Worm (Caenorhabditis elegans): Measurements from ENCODE around the gene pqn-41.
A peak's percentile ranks its signal among the peaks of the same experiment; 100 is the strongest.

pqn-41 gene

DNA sequence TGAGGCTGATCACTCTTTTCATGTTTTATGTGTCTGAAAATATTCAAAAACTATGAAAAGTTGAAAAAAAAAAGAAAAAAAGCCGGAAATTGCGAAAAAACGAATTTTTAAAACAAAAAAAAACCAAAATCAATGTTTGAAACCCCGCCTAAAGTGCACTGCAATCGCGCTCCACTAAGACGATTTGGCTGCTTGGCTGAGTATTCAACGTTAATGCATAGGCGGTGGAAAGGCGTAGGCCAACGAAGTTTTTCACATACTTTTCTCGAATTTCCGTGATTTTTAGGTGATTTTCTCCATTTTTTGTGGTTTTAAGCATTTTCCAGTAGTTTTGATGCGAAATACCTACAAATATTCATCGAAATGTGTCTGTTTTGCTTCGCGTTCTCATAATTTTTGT is 44.5 kb downstream of the pqn-41 start, which contains the start of the genes polh-1 and rps-22 (continued):
- no peak for TF ChIP-seq snpc-1.2 (GFP tag; IDR thresholded peaks at IDR 0.05)
- TF ChIP-seq mdl-1 (tag; optimal IDR thresholded peaks at IDR 0.05): peak in 1 of 2 experiments; percentile 19
- no peak for TF ChIP-seq unc-39 (tag; optimal IDR thresholded peaks at IDR 0.05)
- no peak for TF ChIP-seq dmd-9 (GFP tag; IDR thresholded peaks at IDR 0.05)
- TF ChIP-seq ceh-62 (tag; optimal IDR thresholded peaks at IDR 0.05): no peak
- peak; percentile 68 for TF ChIP-seq lin-15B (tag; optimal IDR thresholded peaks at IDR 0.05)
- TF ChIP-seq daf-12 (tag; optimal IDR thresholded peaks at IDR 0.05): no peak
- TF ChIP-seq daf-8 (GFP tag; IDR thresholded peaks at IDR 0.05): no peak
- peak; percentile 92 for TF ChIP-seq dve-1 (tag; optimal IDR thresholded peaks at IDR 0.05; ENCODE audit: insufficient read depth)
- no peak for TF ChIP-seq nhr-102 (tag; optimal IDR thresholded peaks at IDR 0.05)
- TF ChIP-seq ztf-7 (tag; optimal IDR thresholded peaks at IDR 0.05): no peak
- TF ChIP-seq lin-1 (GFP tag; IDR thresholded peaks at IDR 0.05): peak; percentile 54; the same call in 1 of the 2 replicates
- TF ChIP-seq lin-29 (GFP tag; IDR thresholded peaks at IDR 0.05): no peak
- TF ChIP-seq madf-5 (GFP tag; IDR thresholded peaks at IDR 0.05): no peak
- no peak for TF ChIP-seq egl-43 (GFP tag; IDR thresholded peaks at IDR 0.05)
- peak; percentile 67 for TF ChIP-seq ama-1 (optimal IDR thresholded peaks at IDR 0.05)
- TF ChIP-seq ctbp-1 (GFP tag; IDR thresholded peaks at IDR 0.05): 0 out of 2 replicates have a peak, but pooled peaks have one; percentile 25
- no peak for TF ChIP-seq F10B5.3 (tag; optimal IDR thresholded peaks at IDR 0.05)
- TF ChIP-seq set-16 (GFP tag; IDR thresholded peaks at IDR 0.05): no peak
- no peak for TF ChIP-seq zip-11 (GFP tag; IDR thresholded peaks at IDR 0.05)
- TF ChIP-seq ceh-82 (tag; optimal IDR thresholded peaks at IDR 0.05): no peak
- no peak for TF ChIP-seq snpc-4 (tag; optimal IDR thresholded peaks at IDR 0.05)
- TF ChIP-seq Y105C5A.15 (GFP tag; IDR thresholded peaks at IDR 0.05): no peak
- peak; percentile 98 for TF ChIP-seq dpl-1 (GFP tag; optimal IDR thresholded peaks at IDR 0.05)
- no peak for TF ChIP-seq ZK337.2 (GFP tag; IDR thresholded peaks at IDR 0.05)
- TF ChIP-seq lin-13 (GFP tag; optimal IDR thresholded peaks at IDR 0.05): peak; percentile 95
- no peak for TF ChIP-seq nhr-42 (GFP tag; IDR thresholded peaks at IDR 0.05)
- TF ChIP-seq pqm-1 (tag; optimal IDR thresholded peaks at IDR 0.05): peak; percentile 19
- TF ChIP-seq egl-27 (tag; optimal IDR thresholded peaks at IDR 0.05): no peak

DNA sequence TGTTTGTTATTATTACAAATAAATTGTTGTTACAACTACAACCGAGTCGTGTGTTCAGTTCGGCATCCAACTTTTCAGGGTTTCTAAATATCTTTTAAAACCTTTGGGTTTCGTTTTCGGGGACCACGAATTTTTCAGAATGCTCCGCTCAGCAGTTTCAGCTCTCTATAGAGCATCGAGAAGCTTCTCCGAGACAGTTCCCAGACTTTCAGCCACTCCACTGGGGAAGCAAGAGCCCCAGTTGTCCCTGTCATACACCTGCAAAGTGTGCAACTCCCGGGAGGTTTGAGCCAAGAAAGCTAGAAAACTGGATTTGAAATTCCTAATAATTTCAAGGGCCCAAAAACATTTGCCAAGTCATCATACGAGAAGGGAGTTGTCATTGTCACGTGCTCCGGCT is 45.6 kb downstream of the pqn-41 start, which contains the start of gene F53A3.7:
Gene F53A3.7, plus strand, starts transcription at position 139 of the 400 bp plus-strand sequence.
- TF ChIP-seq daf-12 (tag; optimal IDR thresholded peaks at IDR 0.05): no peak
- TF ChIP-seq Y105C5A.15 (GFP tag; IDR thresholded peaks at IDR 0.05): peak; percentile 67; the same call in 1 of the 2 replicates
- no peak for TF ChIP-seq ceh-20 (GFP tag; IDR thresholded peaks at IDR 0.05)
- no peak for TF ChIP-seq duxl-1 (tag; optimal IDR thresholded peaks at IDR 0.05; ENCODE audit: poor library complexity)
- TF ChIP-seq tra-1 (GFP tag; IDR thresholded peaks at IDR 0.05): peak; percentile 41; the same call in 1 of the 2 replicates
- TF ChIP-seq hif-1 (tag; optimal IDR thresholded peaks at IDR 0.05): no peak
- TF ChIP-seq nhr-102 (tag; optimal IDR thresholded peaks at IDR 0.05): peak; percentile 25
- peak; percentile 74 for TF ChIP-seq Y48G9A.11 (GFP tag; IDR thresholded peaks at IDR 0.05)
- TF ChIP-seq ceh-82 (tag; optimal IDR thresholded peaks at IDR 0.05): no peak
- TF ChIP-seq lsy-2 (tag; optimal IDR thresholded peaks at IDR 0.05): no peak
- TF ChIP-seq F49E8.2 (tag; optimal IDR thresholded peaks at IDR 0.05; ENCODE audit: borderline replicate concordance): peak; percentile 30
- no peak for TF ChIP-seq dmd-9 (GFP tag; IDR thresholded peaks at IDR 0.05)
- peak; percentile 19 for TF ChIP-seq mep-1 (tag; optimal IDR thresholded peaks at IDR 0.05)
- TF ChIP-seq hlh-30 (tag; optimal IDR thresholded peaks at IDR 0.05; ENCODE audit: insufficient read depth): no peak
- no peak for TF ChIP-seq fos-1 (tag; optimal IDR thresholded peaks at IDR 0.05)
- TF ChIP-seq hmg-1.1 (GFP tag; IDR thresholded peaks at IDR 0.05): no peak
- TF ChIP-seq mdt-29 (GFP tag; IDR thresholded peaks at IDR 0.05): no peak
- TF ChIP-seq T26A8.4 (GFP tag; IDR thresholded peaks at IDR 0.05): no peak
- TF ChIP-seq zip-11 (GFP tag; IDR thresholded peaks at IDR 0.05): no peak
- TF ChIP-seq cey-2 (tag; optimal IDR thresholded peaks at IDR 0.05; ENCODE audit: borderline replicate concordance, insufficient read depth): no peak
- TF ChIP-seq skn-1 (tag; optimal IDR thresholded peaks at IDR 0.05): no peak
- TF ChIP-seq tag-97 (GFP tag; IDR thresholded peaks at IDR 0.05): no peak
- TF ChIP-seq ztf-11 (tag; optimal IDR thresholded peaks at IDR 0.05): no peak
- no peak for TF ChIP-seq lir-3 (tag; optimal IDR thresholded peaks at IDR 0.05)
- peak; percentile 42 for TF ChIP-seq unc-130 (GFP tag; optimal IDR thresholded peaks at IDR 0.05)
- TF ChIP-seq F44E2.7 (GFP tag; IDR thresholded peaks at IDR 0.05): no peak
- TF ChIP-seq vab-7 (GFP tag; IDR thresholded peaks at IDR 0.05): no peak
- no peak for TF ChIP-seq mxl-2 (GFP tag; conservative IDR thresholded peaks at IDR 0.05)
